Worm (Caenorhabditis elegans) whole organism, L2 larva: ENCODE data around the gene srp-8.

Experiments used
- F13H6.1 ChIP-seq: sonication (generic microtip); optimal IDR thresholded peaks from 2 replicates; lab custom pipeline; 2016; ENCODE audit warnings: missing genetic modification characterization, missing compliant biosample characterization
- R02D3.7 ChIP-seq: fragments of 150-350 bp; optimal IDR thresholded peaks from 2 replicates; lab custom pipeline; 2014; ENCODE audit warnings: missing biosample characterization, missing genetic modification characterization
- Y55F3AM.14 ChIP-seq: fragments of 200-800 bp; sonication (Bioruptor generic); optimal IDR thresholded peaks from 2 replicates; lab custom pipeline; 2018; ENCODE audit warnings: mild to moderate bottlenecking, missing genetic modification characterization, missing compliant biosample characterization
- ZK546.5 ChIP-seq: sonication (generic microtip); optimal IDR thresholded peaks from 2 replicates; lab custom pipeline; 2017; ENCODE audit warnings: missing biosample characterization, missing genetic modification characterization
- alr-1 ChIP-seq: fragments of 150-350 bp; optimal IDR thresholded peaks from 2 replicates; lab custom pipeline; 2014; ENCODE audit warnings: missing biosample characterization, missing genetic modification characterization
- ama-1 ChIP-seq: fragments of 150-350 bp; optimal IDR thresholded peaks from 2 replicates; lab custom pipeline; 2018; ENCODE audit warnings: inconsistent platforms
- ceh-16 ChIP-seq: fragments of 150-350 bp; optimal IDR thresholded peaks from 2 replicates; lab custom pipeline; 2014; ENCODE audit warnings: missing biosample characterization, missing genetic modification characterization
- ceh-82 ChIP-seq: fragments of 150-350 bp; optimal IDR thresholded peaks from 2 replicates; lab custom pipeline; 2014; ENCODE audit warnings: missing biosample characterization, missing genetic modification characterization
- dmd-4 ChIP-seq: sonication (generic microtip); optimal IDR thresholded peaks from 2 replicates; lab custom pipeline; 2017; ENCODE audit warnings: missing biosample characterization, missing genetic modification characterization
- egl-27 ChIP-seq: sonication (generic microtip); optimal IDR thresholded peaks from 3 replicates; lab custom pipeline; 2017; ENCODE audit warnings: missing biosample characterization, missing genetic modification reagents, missing genetic modification characterization
- elt-1 ChIP-seq: fragments of 150-350 bp; optimal IDR thresholded peaks from 2 replicates; lab custom pipeline; 2014; ENCODE audit warnings: missing biosample characterization, missing genetic modification characterization
- fos-1 ChIP-seq: fragments of 150-350 bp; optimal IDR thresholded peaks from 2 replicates; lab custom pipeline; 2014; ENCODE audit warnings: missing biosample characterization, missing genetic modification characterization
- gmeb-1 ChIP-seq: fragments of 150-350 bp; optimal IDR thresholded peaks from 2 replicates; lab custom pipeline; 2014; ENCODE audit warnings: missing biosample characterization, missing genetic modification characterization
- lin-13 ChIP-seq: fragments of 150-350 bp; optimal IDR thresholded peaks from 2 replicates; lab custom pipeline; 2014; ENCODE audit warnings: missing biosample characterization, missing genetic modification reagents, missing genetic modification characterization
- lin-39 ChIP-seq: fragments of 150-350 bp; optimal IDR thresholded peaks from 2 replicates; lab custom pipeline; 2014; ENCODE audit warnings: missing biosample characterization, missing genetic modification reagents, missing genetic modification characterization
- lsy-2 ChIP-seq, 2 experiments: fragments of 150-350 bp in 1 of 2; sonication (generic microtip) in 1 of 2; optimal IDR thresholded peaks; 2 replicates each; lab custom pipeline; 2014 to 2017; ENCODE audit warnings: missing biosample characterization in 2 of 2, missing genetic modification characterization in 2 of 2
- mdl-1 ChIP-seq, 2 experiments: fragments of 150-350 bp in 1 of 2; sonication (generic microtip) in 1 of 2; optimal IDR thresholded peaks; 2 replicates each; lab custom pipeline; 2017; ENCODE audit warnings: missing biosample characterization in 2 of 2, missing genetic modification characterization in 2 of 2
- nhr-10 ChIP-seq: sonication (generic microtip); optimal IDR thresholded peaks from 2 replicates; lab custom pipeline; 2017; ENCODE audit warnings: missing biosample characterization, missing genetic modification characterization
- nhr-129 ChIP-seq: fragments of 150-350 bp; optimal IDR thresholded peaks from 2 replicates; lab custom pipeline; 2014; ENCODE audit warnings: missing biosample characterization, missing genetic modification characterization
- nhr-21 ChIP-seq: fragments of 150-350 bp; optimal IDR thresholded peaks from 2 replicates; lab custom pipeline; 2014; ENCODE audit warnings: missing biosample characterization, missing genetic modification characterization
- nhr-77 ChIP-seq: fragments of 150-350 bp; optimal IDR thresholded peaks from 2 replicates; lab custom pipeline; 2014; ENCODE audit warnings: missing biosample characterization, missing genetic modification characterization
- peb-1 ChIP-seq: fragments of 150-350 bp; optimal IDR thresholded peaks from 2 replicates; lab custom pipeline; 2014; ENCODE audit warnings: missing biosample characterization, missing genetic modification characterization
- sem-4 ChIP-seq: fragments of 150-350 bp; optimal IDR thresholded peaks from 2 replicates; lab custom pipeline; 2014; ENCODE audit warnings: missing biosample characterization, missing genetic modification reagents, missing genetic modification characterization
- skn-1 ChIP-seq: sonication (generic microtip); optimal IDR thresholded peaks from 2 replicates; lab custom pipeline; 2017; ENCODE audit warnings: missing biosample characterization, missing genetic modification characterization
- sma-9 ChIP-seq, 2 experiments: fragments of 150-350 bp in 1 of 2; sonication (generic microtip) in 1 of 2; optimal IDR thresholded peaks; 2 replicates each; lab custom pipeline; 2014 to 2016; ENCODE audit warnings: missing genetic modification characterization in 2 of 2, mild to moderate bottlenecking in 1 of 2, missing biosample characterization in 1 of 2, missing compliant biosample characterization in 1 of 2, missing genetic modification reagents in 1 of 2, moderate library complexity in 1 of 2
- snpc-4 ChIP-seq: fragments of 150-350 bp; optimal IDR thresholded peaks from 2 replicates; lab custom pipeline; 2014; ENCODE audit warnings: missing biosample characterization, missing genetic modification characterization
- unc-39 ChIP-seq: fragments of 150-350 bp; optimal IDR thresholded peaks from 2 replicates; lab custom pipeline; 2014; ENCODE audit warnings: missing biosample characterization, missing genetic modification characterization
- unc-55 ChIP-seq: fragments of 150-350 bp; sonication (generic microtip); optimal IDR thresholded peaks from 3 replicates; lab custom pipeline; 2014; ENCODE audit warnings: missing biosample characterization, missing genetic modification reagents, missing genetic modification characterization
- unc-62 ChIP-seq: fragments of 150-350 bp; optimal IDR thresholded peaks from 2 replicates; lab custom pipeline; 2014; ENCODE audit warnings: missing biosample characterization, missing genetic modification reagents, missing genetic modification characterization
- ztf-1 ChIP-seq: fragments of 200-800 bp; sonication (Bioruptor generic); conservative IDR thresholded peaks from 2 replicates; pipeline ENCODE4 v1.3.6; 2022; ENCODE audit warnings: missing genetic modification characterization, missing compliant biosample characterization
- ztf-11 ChIP-seq: sonication (generic microtip); optimal IDR thresholded peaks from 2 replicates; lab custom pipeline; 2017; ENCODE audit warnings: missing biosample characterization, missing genetic modification characterization
- ztf-4 ChIP-seq: fragments of 150-350 bp; optimal IDR thresholded peaks from 2 replicates; lab custom pipeline; 2014; ENCODE audit warnings: missing biosample characterization, missing genetic modification characterization

Gene srp-8

ce11 chrV:8190016-8190415 is 6.5 kb downstream of the srp-8 start, which contains the start of gene F20D6.12:
Gene F20D6.12 (minus strand): TSS chrV:8190116.
- TF ChIP-seq lin-39 (tag; lab: Kevin White, UChicago) (no peak), sma-9 (GFP tag; optimal IDR thresholded peaks at IDR 0.05; lab: Kevin White, UChicago) (no peak), sma-9 (tag; optimal IDR thresholded peaks at IDR 0.05; lab: Kevin White, UChicago) (no peak), dmd-4 (no peak), ztf-4 (tag; lab: Kevin White, UChicago) (no peak), skn-1 (tag; lab: Kevin White, UChicago) (no peak), mdl-1 (tag; optimal IDR thresholded peaks at IDR 0.05; lab: Kevin White, UChicago) (no peak), R02D3.7 (tag; lab: Kevin White, UChicago) (no peak), nhr-129 (tag; lab: Kevin White, UChicago) (no peak), snpc-4 (tag; lab: Kevin White, UChicago) (no peak), fos-1 (tag; lab: Kevin White, UChicago) (no peak), ztf-1 (GFP tag; lab: Robert Waterston, UW) (no peak), nhr-10 (tag; lab: Kevin White, UChicago) (no peak), nhr-77 (tag; lab: Kevin White, UChicago) (no peak), unc-55 (GFP tag; lab: Kevin White, UChicago) (no peak), Y55F3AM.14 (GFP tag; lab: Kevin White, UChicago) (no peak), lsy-2 (tag; optimal IDR thresholded peaks at IDR 0.05; lab: Kevin White, UChicago) (no peak), peb-1 (tag; lab: Kevin White, UChicago) (no peak), unc-62 (GFP tag; lab: Kevin White, UChicago) (no peak), ztf-11 (tag; lab: Kevin White, UChicago) (no peak)
- TF ChIP-seq, all 48 proteins: peak for 0

DNA sequence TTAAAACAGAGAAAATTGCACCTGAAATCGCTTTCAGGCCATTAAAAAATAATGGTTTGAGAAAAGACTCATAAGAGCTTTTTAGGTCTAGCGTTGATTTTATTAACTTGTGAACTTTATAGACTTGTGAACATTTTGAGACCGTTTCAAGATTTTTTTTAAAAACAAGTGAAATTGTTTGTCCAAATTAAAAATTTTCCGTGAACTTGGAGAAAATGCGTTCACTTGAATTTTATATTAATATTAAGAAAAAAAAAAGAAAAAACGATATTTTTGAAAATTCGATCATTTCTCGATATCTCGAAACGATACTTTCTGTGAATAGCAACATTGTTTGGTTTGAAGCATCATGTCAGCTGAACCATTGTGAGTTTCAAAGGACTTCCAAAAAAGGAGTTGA is 6.9 kb downstream of the srp-8 start, which contains the start of gene F20D6.1:
Gene F20D6.1, plus strand, starts transcription at position 301 of the 400 bp plus-strand sequence.
- TF ChIP-seq egl-27 (tag; lab: Kevin White, UChicago) = no peak
- TF ChIP-seq lsy-2 (tag; optimal IDR thresholded peaks at IDR 0.05; lab: Kevin White, UChicago) = no peak
- no peak for TF ChIP-seq ztf-4 (tag; lab: Kevin White, UChicago)
- TF ChIP-seq sem-4 (tag; lab: Kevin White, UChicago) = no peak
- no peak for TF ChIP-seq sma-9 (GFP tag; optimal IDR thresholded peaks at IDR 0.05; lab: Kevin White, UChicago)
- no peak for TF ChIP-seq sma-9 (tag; optimal IDR thresholded peaks at IDR 0.05; lab: Kevin White, UChicago)
- no peak for TF ChIP-seq gmeb-1 (tag; lab: Kevin White, UChicago)
- no peak for TF ChIP-seq unc-55 (GFP tag; lab: Kevin White, UChicago)
- TF ChIP-seq nhr-21 (tag; lab: Kevin White, UChicago) = no peak

- TF ChIP-seq nhr-129 (tag; lab: Kevin White, UChicago) (peak; percentile 56), F13H6.1 (peak; percentile 54), sma-9 (GFP tag; optimal IDR thresholded peaks at IDR 0.05; lab: Kevin White, UChicago) (peak; percentile 30), sma-9 (tag; optimal IDR thresholded peaks at IDR 0.05; lab: Kevin White, UChicago) (no peak), R02D3.7 (tag; lab: Kevin White, UChicago) (no peak), elt-1 (tag; lab: Kevin White, UChicago) (no peak), lsy-2 (tag; optimal IDR thresholded peaks at IDR 0.05; lab: Kevin White, UChicago) (peak in 1 of 2 experiments; percentile 27)
Measured at ce11 chrV:8195889-8196418, 12.5 kb downstream of the srp-8 start, which contains the start of gene F20D6.10. Gene F20D6.10 (minus strand): TSS chrV:8195939.

- TF ChIP-seq ama-1 (lab: Kevin White, UChicago) (no peak), skn-1 (tag; lab: Kevin White, UChicago) (no peak), ztf-11 (tag; lab: Kevin White, UChicago) (no peak), nhr-10 (tag; lab: Kevin White, UChicago) (no peak)
Measured at ce11 chrV:8196993-8197392, 13.5 kb downstream of the srp-8 start.

- TF ChIP-seq ztf-11 (tag; lab: Kevin White, UChicago) (no peak), ceh-16 (tag; lab: Kevin White, UChicago) (no peak), ama-1 (lab: Kevin White, UChicago) (no peak), snpc-4 (tag; lab: Kevin White, UChicago) (no peak), dmd-4 (no peak), R02D3.7 (tag; lab: Kevin White, UChicago) (no peak), ztf-1 (GFP tag; lab: Robert Waterston, UW) (no peak), sma-9 (GFP tag; optimal IDR thresholded peaks at IDR 0.05; lab: Kevin White, UChicago) (no peak), sma-9 (tag; optimal IDR thresholded peaks at IDR 0.05; lab: Kevin White, UChicago) (no peak), ZK546.5 (tag; lab: Kevin White, UChicago) (no peak), ceh-82 (tag; lab: Kevin White, UChicago) (no peak), alr-1 (tag; lab: Kevin White, UChicago) (no peak), sem-4 (tag; lab: Kevin White, UChicago) (no peak), fos-1 (tag; lab: Kevin White, UChicago) (no peak), egl-27 (tag; lab: Kevin White, UChicago) (no peak), skn-1 (tag; lab: Kevin White, UChicago) (no peak), lin-13 (GFP tag; lab: Kevin White, UChicago) (no peak), peb-1 (tag; lab: Kevin White, UChicago) (no peak), unc-39 (tag; lab: Kevin White, UChicago) (no peak)
Measured at ce11 chrV:8198994-8199393, 15.5 kb downstream of the srp-8 start, which contains the start of gene F20D6.11. Gene F20D6.11 (minus strand): TSS chrV:8199094.
